Fruit fly (Drosophila melanogaster): Measurements from ENCODE around the gene Cpr65Ec.

DNA sequence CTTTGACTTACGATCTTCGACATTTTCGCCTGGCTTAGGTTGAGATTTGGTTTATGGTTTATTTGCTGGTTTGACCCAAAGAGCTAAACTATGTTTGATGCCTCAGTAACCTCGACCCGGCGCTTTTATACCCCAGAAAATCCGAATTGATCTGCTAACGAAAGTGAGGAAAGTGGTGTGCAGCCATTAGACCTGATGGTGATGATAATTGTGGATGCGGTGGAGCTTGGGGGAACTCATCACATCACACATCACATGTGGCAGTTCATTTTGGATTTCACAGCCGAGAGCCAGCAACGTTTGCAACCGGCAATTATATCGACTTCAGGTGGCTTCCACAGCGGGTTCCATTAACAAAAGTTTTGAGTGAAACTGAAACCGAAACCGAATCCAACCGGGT, 4.3 kb upstream of the Cpr65Ec start, which contains the start of gene Cpr65Eb:
- no peak for TF ChIP-seq CG4318 (GFP tag; optimal IDR thresholded peaks at IDR 0.05)
- no peak for TF ChIP-seq dsx (GFP tag; optimal IDR thresholded peaks at IDR 0.05; ENCODE audit: poor library complexity, severe bottlenecking)
- TF ChIP-seq esn (GFP tag; optimal IDR thresholded peaks at IDR 0.05), result no peak
- no peak for TF ChIP-seq spab (GFP tag; optimal IDR thresholded peaks at IDR 0.05)
- TF ChIP-seq Eip78C (GFP tag), result no peak
- TF ChIP-seq cyc (GFP tag; optimal IDR thresholded peaks at IDR 0.05), result no peak
- TF ChIP-seq CG6854 (GFP tag; optimal IDR thresholded peaks at IDR 0.05), result no peak
- TF ChIP-seq Ets21C (GFP tag; optimal IDR thresholded peaks at IDR 0.05), result no peak
- TF ChIP-seq Met (GFP tag; optimal IDR thresholded peaks at IDR 0.05), result no peak
- no peak for TF ChIP-seq Sox15 (GFP tag; optimal IDR thresholded peaks at IDR 0.05)
